Worm (Caenorhabditis elegans): Measurements from ENCODE around the gene K08F9.1.

Gene K08F9.1

DNA sequence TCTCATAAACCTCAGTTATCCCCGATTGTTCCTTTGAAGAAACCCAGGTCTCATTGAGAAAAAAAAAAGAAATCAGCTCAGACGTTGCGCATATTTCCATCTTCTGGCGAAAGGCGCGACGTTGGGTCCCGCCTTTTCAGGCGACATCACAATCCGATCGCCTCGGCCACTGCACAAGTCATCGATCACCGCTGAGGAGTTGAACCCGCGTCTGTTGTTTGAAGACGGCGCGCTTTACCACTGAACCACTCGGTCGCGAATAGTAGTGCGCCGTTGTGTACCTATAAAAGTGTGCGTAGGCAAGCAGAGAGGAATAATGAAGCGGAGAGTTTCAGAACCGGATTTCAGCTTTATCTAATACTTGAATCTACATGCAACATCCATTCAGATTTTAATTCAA lies 47.7 kb upstream of the K08F9.1 start, which contains the start of gene Y75B12B.11 (continued):
- TF ChIP-seq lin-40 (tag; optimal IDR thresholded peaks at IDR 0.05) (peak; percentile 88), nfya-2 (GFP tag; IDR thresholded peaks at IDR 0.05) (peak; percentile 90; the same call in 1 of the 2 replicates), nhr-120 (GFP tag; IDR thresholded peaks at IDR 0.05) (peak; percentile 96), F57C9.4 (tag; optimal IDR thresholded peaks at IDR 0.05) (peak; percentile 91), gei-17 (GFP tag; optimal IDR thresholded peaks at IDR 0.05) (peak; percentile 68), Y53F4B.3 (GFP tag; IDR thresholded peaks at IDR 0.05) (peak; percentile 87), him-1 (tag; optimal IDR thresholded peaks at IDR 0.05) (peak; percentile 87), tbp1 (GFP tag; optimal IDR thresholded peaks at IDR 0.05) (peak; percentile 99), lin-54 (GFP tag; optimal IDR thresholded peaks at IDR 0.05) (peak; percentile 93), pha-4 (tag; optimal IDR thresholded peaks at IDR 0.05) (no peak), dox-1 (GFP tag; IDR thresholded peaks at IDR 0.05) (peak; percentile 95), mel-28 (tag; optimal IDR thresholded peaks at IDR 0.05; ENCODE audit: borderline replicate concordance) (peak; percentile 83), ztf-6 (GFP tag; IDR thresholded peaks at IDR 0.05) (0 out of 2 replicates have a peak, but pooled peaks have one; percentile 75), lir-1 (GFP tag; conservative IDR thresholded peaks at IDR 0.05) (peak; percentile 75), sptf-2 (GFP tag; optimal IDR thresholded peaks at IDR 0.05) (peak; percentile 86), nhr-90 (tag; optimal IDR thresholded peaks at IDR 0.05) (peak; percentile 98), F22D6.2 (tag; optimal IDR thresholded peaks at IDR 0.05) (peak; percentile 82), athp-1 (tag; optimal IDR thresholded peaks at IDR 0.05) (peak; percentile 98), lsl-1 (GFP tag; optimal IDR thresholded peaks at IDR 0.05) (peak; percentile 83), hrde-1 (tag; optimal IDR thresholded peaks at IDR 0.05; ENCODE audit: borderline replicate concordance) (peak; percentile 97), C17E4.6 (GFP tag; IDR thresholded peaks at IDR 0.05) (peak; percentile 86), zim-3 (tag; optimal IDR thresholded peaks at IDR 0.05) (peak; percentile 98), pbrm-1 (GFP tag; IDR thresholded peaks at IDR 0.05) (peak; percentile 93), B0336.3 (GFP tag; IDR thresholded peaks at IDR 0.05) (peak; percentile 98), ceh-100 (GFP tag; IDR thresholded peaks at IDR 0.05) (peak; percentile 85), ceh-79 (tag; optimal IDR thresholded peaks at IDR 0.05) (peak; percentile 97), hlh-26 (GFP tag; conservative IDR thresholded peaks at IDR 0.05) (0 out of 2 replicates have a peak, but pooled peaks have one; percentile 80), F10E7.11 (tag; optimal IDR thresholded peaks at IDR 0.05) (peak; percentile 76), Y67H2A.10 (GFP tag; conservative IDR thresholded peaks at IDR 0.05) (no peak), bed-1 (GFP tag; IDR thresholded peaks at IDR 0.05) (peak; percentile 94; the same call in 1 of the 2 replicates), madf-10 (tag; optimal IDR thresholded peaks at IDR 0.05) (peak; percentile 87)

- TF ChIP-seq tbx-9 (tag; optimal IDR thresholded peaks at IDR 0.05; ENCODE audit: borderline replicate concordance) (no peak), ztf-3 (GFP tag; optimal IDR thresholded peaks at IDR 0.05) (no peak), sptf-2 (GFP tag; optimal IDR thresholded peaks at IDR 0.05) (no peak), ztf-22 (GFP tag; optimal IDR thresholded peaks at IDR 0.05) (no peak), nhr-80 (tag; optimal IDR thresholded peaks at IDR 0.05) (no peak), rpc-1 (optimal IDR thresholded peaks at IDR 0.05) (no peak), rpc-1 (tag; optimal IDR thresholded peaks at IDR 0.05) (no peak), egl-44 (GFP tag; IDR thresholded peaks at IDR 0.05) (no peak), egrh-3 (GFP tag; IDR thresholded peaks at IDR 0.05) (no peak), ceh-40 (GFP tag; IDR thresholded peaks at IDR 0.05) (no peak), C06A6.2 (GFP tag; conservative IDR thresholded peaks at IDR 0.05) (no peak; the same call in 1 of the 2 replicates), sea-2 (GFP tag; IDR thresholded peaks at IDR 0.05) (no peak), mel-28 (tag; optimal IDR thresholded peaks at IDR 0.05; ENCODE audit: borderline replicate concordance) (no peak), dpl-1 (GFP tag; optimal IDR thresholded peaks at IDR 0.05) (peak; percentile 89), attf-3 (GFP tag; conservative IDR thresholded peaks at IDR 0.05) (0 out of 2 replicates have a peak, but pooled peaks have one; percentile 39), B0336.3 (GFP tag; IDR thresholded peaks at IDR 0.05) (0 out of 2 replicates have a peak, but pooled peaks have one; percentile 16), ekl-4 (GFP tag; IDR thresholded peaks at IDR 0.05) (peak; percentile 71; the same call in 1 of the 2 replicates), attf-6 (GFP tag; IDR thresholded peaks at IDR 0.05) (peak; percentile 50; the same call in 1 of the 2 replicates), ceh-27 (GFP tag; optimal IDR thresholded peaks at IDR 0.05) (peak; percentile 34), rec-8 (tag; optimal IDR thresholded peaks at IDR 0.05) (no peak), hrde-1 (tag; optimal IDR thresholded peaks at IDR 0.05; ENCODE audit: borderline replicate concordance) (no peak), B0035.1 (tag; optimal IDR thresholded peaks at IDR 0.05) (no peak), ceh-79 (tag; optimal IDR thresholded peaks at IDR 0.05) (no peak)
Measured at ce11 chrV:15189567-15189966, 46.4 kb upstream of the K08F9.1 start, which contains the start of gene cyn-3. Gene cyn-3 (plus strand): TSS chrV:15189927.
